Worm (Caenorhabditis elegans) whole organism, mixed stage, embryonic: ENCODE data around the gene Y53G8AM.6.
"Not testable (repeated sequence)": the region's sequence is repeated elsewhere in the genome, so short reads cannot be mapped to it uniquely, and the experiment has no call there.

Experiments used
- M03D4.4 ChIP-seq: sonication (generic microtip); optimal IDR thresholded peaks from 2 replicates; lab custom pipeline; 2017; ENCODE audit warnings: mild to moderate bottlenecking, missing genetic modification characterization, missing compliant biosample characterization
- bed-3 ChIP-seq: fragments of 200-800 bp; sonication (Bioruptor generic); optimal IDR thresholded peaks from 3 replicates; lab custom pipeline; 2018; ENCODE audit warnings: mild to moderate bottlenecking, missing genetic modification characterization, moderate library complexity, missing compliant biosample characterization
- blmp-1 ChIP-seq: fragments of 150-350 bp; optimal IDR thresholded peaks from 2 replicates; lab custom pipeline; 2014; ENCODE audit warnings: missing biosample characterization, missing genetic modification characterization
- ceh-39 ChIP-seq: fragments of 150-350 bp; optimal IDR thresholded peaks from 2 replicates; lab custom pipeline; 2014; ENCODE audit warnings: missing biosample characterization, missing genetic modification characterization
- ces-1 ChIP-seq: fragments of 150-350 bp; optimal IDR thresholded peaks from 2 replicates; lab custom pipeline; 2014; ENCODE audit warnings: missing biosample characterization, missing genetic modification reagents, missing genetic modification characterization
- cnd-1 ChIP-seq: fragments of 200-800 bp; sonication (Bioruptor generic); optimal IDR thresholded peaks from 2 replicates; lab custom pipeline; 2018; ENCODE audit warnings: mild to moderate bottlenecking, missing genetic modification characterization, missing compliant biosample characterization
- drap-1 ChIP-seq: fragments of 200-800 bp; sonication (Bioruptor generic); optimal IDR thresholded peaks from 3 replicates; lab custom pipeline; 2018; ENCODE audit warnings: mild to moderate bottlenecking, missing genetic modification characterization, missing compliant biosample characterization
- elt-1 ChIP-seq: sonication (generic microtip); optimal IDR thresholded peaks from 2 replicates; lab custom pipeline; 2017; ENCODE audit warnings: missing genetic modification characterization, mild to moderate bottlenecking, missing compliant biosample characterization, antibody characterized with exemption, moderate library complexity, borderline replicate concordance; ENCODE audit not compliant: insufficient read depth
- elt-3 ChIP-seq: fragments of 150-350 bp; optimal IDR thresholded peaks from 2 replicates; lab custom pipeline; 2014; ENCODE audit warnings: missing biosample characterization, missing genetic modification characterization
- flh-1 ChIP-seq: fragments of 200-800 bp; sonication (Bioruptor generic); optimal IDR thresholded peaks from 2 replicates; lab custom pipeline; 2018; ENCODE audit warnings: mild to moderate bottlenecking, missing genetic modification characterization, moderate library complexity, missing compliant biosample characterization
- ham-2 ChIP-seq: fragments of 200-800 bp; sonication (Bioruptor generic); optimal IDR thresholded peaks from 2 replicates; lab custom pipeline; 2018; ENCODE audit warnings: mild to moderate bottlenecking, missing genetic modification characterization, missing compliant biosample characterization
- lin-32 ChIP-seq: fragments of 200-800 bp; sonication (Bioruptor generic); optimal IDR thresholded peaks from 2 replicates; lab custom pipeline; 2018; ENCODE audit warnings: mild to moderate bottlenecking, missing genetic modification characterization, missing compliant biosample characterization
- lsy-2 ChIP-seq: fragments of 150-350 bp; optimal IDR thresholded peaks from 2 replicates; lab custom pipeline; 2014; ENCODE audit warnings: missing biosample characterization, missing genetic modification characterization
- mab-5 ChIP-seq: fragments of 150-350 bp; optimal IDR thresholded peaks from 2 replicates; lab custom pipeline; 2014; ENCODE audit warnings: missing biosample characterization, missing genetic modification characterization
- mep-1 ChIP-seq: fragments of 150-350 bp; optimal IDR thresholded peaks from 2 replicates; lab custom pipeline; 2017; ENCODE audit warnings: missing biosample characterization, missing genetic modification reagents, missing genetic modification characterization, inconsistent platforms
- mls-2 ChIP-seq: sonication (generic microtip); optimal IDR thresholded peaks from 2 replicates; lab custom pipeline; 2016; ENCODE audit warnings: mild to moderate bottlenecking, missing genetic modification characterization, moderate library complexity, missing compliant biosample characterization
- nhr-237 ChIP-seq: fragments of 150-350 bp; optimal IDR thresholded peaks from 2 replicates; lab custom pipeline; 2014; ENCODE audit warnings: missing biosample characterization, missing genetic modification characterization
- pha-4 ChIP-seq: fragments of 150-350 bp; optimal IDR thresholded peaks from 2 replicates; lab custom pipeline; 2018; ENCODE audit warnings: missing biosample characterization, missing genetic modification reagents, missing genetic modification characterization
- snpc-4 ChIP-seq: fragments of 150-350 bp; optimal IDR thresholded peaks from 2 replicates; lab custom pipeline; 2014; ENCODE audit warnings: missing biosample characterization, missing genetic modification characterization
- tbx-8 ChIP-seq: fragments of 200-800 bp; sonication (Bioruptor generic); optimal IDR thresholded peaks from 2 replicates; lab custom pipeline; 2018; ENCODE audit warnings: mild to moderate bottlenecking, missing genetic modification characterization, moderate library complexity, missing compliant biosample characterization
- unc-120 ChIP-seq: sonication (generic microtip); optimal IDR thresholded peaks from 2 replicates; lab custom pipeline; 2017; ENCODE audit warnings: missing genetic modification characterization, missing compliant biosample characterization; ENCODE audit not compliant: poor library complexity, severe bottlenecking
- unc-39 ChIP-seq: fragments of 150-350 bp; optimal IDR thresholded peaks from 2 replicates; lab custom pipeline; 2014; ENCODE audit warnings: missing biosample characterization, missing genetic modification characterization
- unc-62 ChIP-seq: fragments of 150-350 bp; optimal IDR thresholded peaks from 2 replicates; lab custom pipeline; 2014; ENCODE audit warnings: missing biosample characterization, missing genetic modification reagents, missing genetic modification characterization
- ztf-11 ChIP-seq: fragments of 150-350 bp; optimal IDR thresholded peaks from 2 replicates; lab custom pipeline; 2014; ENCODE audit warnings: missing biosample characterization, missing genetic modification characterization

The Y53G8AM.6 gene

ce11 chrIII:3259691-3260090 lies at the start of gene Y53G8AM.6:
Gene Y53G8AM.6, minus strand, starts transcription at chrIII:3259791.
- not testable (repeated sequence) for TF ChIP-seq blmp-1, nhr-237, mep-1 (tag; lab: Kevin White, UChicago)

ce11 chrIII:3308940-3309339 lies 49.3 kb upstream of the Y53G8AM.6 start:
- TF ChIP-seq tbx-8 (GFP tag; lab: Kevin White, UChicago) (no peak), ham-2 (GFP tag; lab: Kevin White, UChicago) (no peak), nhr-237 (tag; lab: Kevin White, UChicago) (peak; percentile 2)

ce11 chrIII:3307379-3307778 lies 47.8 kb upstream of the Y53G8AM.6 start:
- no peak for TF ChIP-seq elt-1
- no peak for TF ChIP-seq elt-3 (tag; lab: Kevin White, UChicago)
- TF ChIP-seq cnd-1 (tag; lab: Kevin White, UChicago): no peak
- TF ChIP-seq lin-32 (GFP tag; lab: Kevin White, UChicago): no peak
- TF ChIP-seq M03D4.4 (tag; lab: Kevin White, UChicago): no peak
- no peak for TF ChIP-seq nhr-237 (tag; lab: Kevin White, UChicago)
- peak; percentile 76 for TF ChIP-seq pha-4 (tag; lab: Kevin White, UChicago)
- no peak for TF ChIP-seq mls-2
- no peak for TF ChIP-seq snpc-4

DNA sequence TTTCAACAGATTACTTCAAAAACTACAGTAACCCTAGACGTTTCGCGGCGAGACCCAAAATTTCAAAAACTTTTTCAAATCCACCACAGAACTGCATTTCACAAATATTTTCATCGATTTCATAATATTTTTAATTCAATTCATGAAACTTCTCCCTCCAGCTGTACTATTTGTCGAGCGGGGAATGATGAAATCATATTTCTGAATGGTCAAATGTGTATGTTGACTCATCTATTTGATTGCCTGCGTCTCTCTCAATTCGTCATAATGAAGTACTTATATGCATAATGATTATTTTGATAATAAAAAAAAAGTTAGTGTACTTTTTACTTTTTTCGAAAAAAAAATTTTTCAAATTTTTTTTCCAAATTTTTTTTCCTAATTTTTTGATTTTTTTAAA lies 46.7 kb upstream of the Y53G8AM.6 start:
- no peak for TF ChIP-seq unc-39 (tag; lab: Kevin White, UChicago)
- no peak for TF ChIP-seq nhr-237 (tag; lab: Kevin White, UChicago)
- no peak for TF ChIP-seq flh-1
- TF ChIP-seq mls-2: no peak
- no peak for TF ChIP-seq ztf-11 (tag; lab: Kevin White, UChicago)

ce11 chrIII:3304554-3304953 lies 45.0 kb upstream of the Y53G8AM.6 start:
- TF ChIP-seq unc-62 (GFP tag; lab: Kevin White, UChicago) (peak; percentile 45), unc-120 (tag; lab: Kevin White, UChicago) (peak; percentile 56), mab-5 (tag; lab: Kevin White, UChicago) (no peak), tbx-8 (GFP tag; lab: Kevin White, UChicago) (peak; percentile 22)

DNA sequence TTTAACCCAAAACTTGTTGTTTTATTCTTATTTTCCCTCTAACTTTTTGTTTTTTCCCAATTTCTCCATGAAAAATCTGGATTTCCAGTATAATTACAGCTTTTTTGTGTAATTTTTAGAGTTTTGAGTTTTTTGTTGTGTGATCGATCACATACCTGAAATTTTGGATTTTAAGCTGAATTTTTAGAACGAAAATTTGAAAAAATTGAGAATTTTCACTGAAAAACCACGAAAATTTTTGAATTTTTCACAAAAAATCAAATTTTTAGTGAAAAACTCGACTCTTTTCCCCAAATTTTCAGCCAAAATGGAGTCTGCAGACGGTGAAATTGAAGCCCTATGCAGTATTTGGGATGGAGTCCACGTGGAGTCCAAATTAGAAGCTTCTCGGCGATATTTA lies 37.6 kb upstream of the Y53G8AM.6 start, which contains the start of gene Y53G8AR.5:
Gene Y53G8AR.5 (plus strand): TSS at position 301 of the 400 bp plus-strand sequence.
- TF ChIP-seq elt-1: no peak
- no peak for TF ChIP-seq unc-39 (tag; lab: Kevin White, UChicago)
- TF ChIP-seq ham-2 (GFP tag; lab: Kevin White, UChicago): no peak
- TF ChIP-seq ceh-39 (tag; lab: Kevin White, UChicago): no peak
- no peak for TF ChIP-seq mls-2
- TF ChIP-seq elt-3 (tag; lab: Kevin White, UChicago): no peak
- no peak for TF ChIP-seq flh-1
- TF ChIP-seq lsy-2 (tag; lab: Kevin White, UChicago): no peak
- no peak for TF ChIP-seq M03D4.4 (tag; lab: Kevin White, UChicago)

DNA sequence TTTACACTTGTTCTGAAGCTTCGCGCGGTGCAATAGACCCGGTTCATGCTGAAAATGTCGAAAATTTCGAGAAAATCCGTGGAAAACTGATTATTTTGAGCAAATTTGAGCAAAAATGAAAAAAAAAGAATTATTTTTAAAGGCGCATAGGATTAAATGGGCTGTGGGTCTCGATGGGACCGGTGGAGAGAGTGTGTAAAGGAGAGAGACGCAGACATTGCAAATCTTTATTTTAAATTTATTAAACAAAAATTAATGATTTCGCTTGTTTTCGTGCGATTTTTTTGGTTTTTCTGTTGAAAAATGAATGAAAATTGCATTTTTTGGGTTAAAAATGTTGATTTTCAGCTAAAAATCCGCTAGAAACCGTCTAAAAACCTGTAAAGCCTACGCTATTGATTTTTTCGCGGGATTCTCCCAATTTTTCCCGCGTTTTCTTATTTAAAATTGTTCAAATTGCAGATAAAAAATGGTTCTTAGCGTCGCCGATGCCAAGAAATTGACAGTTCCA lies 34.7 kb upstream of the Y53G8AM.6 start, which contains the start of the genes Y53G8AR.8 and Y53G8AR.6:
Gene Y53G8AR.8 (minus strand): TSS at position 48 of the 511 bp plus-strand sequence.
Gene Y53G8AR.6 (plus strand): TSS at position 461 of the 511 bp plus-strand sequence.
- TF ChIP-seq lsy-2 (tag; lab: Kevin White, UChicago): peak; percentile 8
- peak; percentile 88 for TF ChIP-seq ces-1 (GFP tag; lab: Kevin White, UChicago)
- no peak for TF ChIP-seq lin-32 (GFP tag; lab: Kevin White, UChicago)
- peak; percentile 23 for TF ChIP-seq mep-1 (tag; lab: Kevin White, UChicago)
- no peak for TF ChIP-seq bed-3 (GFP tag; lab: Kevin White, UChicago)
- TF ChIP-seq drap-1 (GFP tag; lab: Kevin White, UChicago): no peak
